Fruit fly (Drosophila melanogaster) S2 (cell line): ENCODE measurements around the gene NPF.

Experiments used
- CG8478 ChIP-seq: fragments of >200 bp; optimal IDR thresholded peaks from 2 replicates; lab custom pipeline; 2018
- CTCF ChIP-seq, 2 experiments: fragments of >200 bp; optimal IDR thresholded peaks; 2 replicates each; lab custom pipeline; 2018

NPF gene

dm6 chr3R:16608920-16609319 is at the start of gene NPF:
NPF (plus strand) TSS chr3R:16609220.
- no peak for TF ChIP-seq CTCF (optimal IDR thresholded peaks at IDR 0.05; lab: Kevin White, UChicago)
- no peak for TF ChIP-seq CG8478 (lab: Kevin White, UChicago)

dm6 chr3R:16564775-16565174 is 44.2 kb upstream of the NPF start:
- TF ChIP-seq CG8478 (lab: Kevin White, UChicago), result no peak
- TF ChIP-seq CTCF (optimal IDR thresholded peaks at IDR 0.05; lab: Kevin White, UChicago), result no peak

- TF ChIP-seq CG8478 (lab: Kevin White, UChicago), result no peak
- no peak for TF ChIP-seq CTCF (optimal IDR thresholded peaks at IDR 0.05; lab: Kevin White, UChicago)
Observed at dm6 chr3R:16569338-16569737, 39.7 kb upstream of the NPF start.

dm6 chr3R:16570484-16570883 is 38.5 kb upstream of the NPF start:
- TF ChIP-seq CTCF (optimal IDR thresholded peaks at IDR 0.05; lab: Kevin White, UChicago) (no peak), CG8478 (lab: Kevin White, UChicago) (no peak)

dm6 chr3R:16571215-16571614 is 37.8 kb upstream of the NPF start, which contains the start of gene CG14891:
CG14891 (plus strand) TSS chr3R:16571515.
- TF ChIP-seq CTCF (optimal IDR thresholded peaks at IDR 0.05; lab: Kevin White, UChicago), result no peak
- no peak for TF ChIP-seq CG8478 (lab: Kevin White, UChicago)

dm6 chr3R:16573483-16574145 is 35.4 kb upstream of the NPF start, which contains the start of gene CG14903:
CG14903 (minus strand) TSS chr3R:16573752.
- no peak for TF ChIP-seq CG8478 (lab: Kevin White, UChicago)
- peak; percentile 92 to 93 for TF ChIP-seq CTCF (optimal IDR thresholded peaks at IDR 0.05; lab: Kevin White, UChicago)

- TF ChIP-seq CG8478 (lab: Kevin White, UChicago) (no peak), CTCF (optimal IDR thresholded peaks at IDR 0.05; lab: Kevin White, UChicago) (no peak)
Observed at dm6 chr3R:16583605-16584004, 25.4 kb upstream of the NPF start, which contains the start of gene Scp2. Scp2 (minus strand) TSS chr3R:16583663.

dm6 chr3R:16591407-16591806 is 17.6 kb upstream of the NPF start:
- TF ChIP-seq CG8478 (lab: Kevin White, UChicago), result no peak
- no peak for TF ChIP-seq CTCF (optimal IDR thresholded peaks at IDR 0.05; lab: Kevin White, UChicago)

dm6 chr3R:16594056-16594858 is 14.8 kb upstream of the NPF start, which contains the start of gene CG14892:
CG14892 (plus strand) TSS chr3R:16594414.
- no peak for TF ChIP-seq CG8478 (lab: Kevin White, UChicago)
- TF ChIP-seq CTCF (optimal IDR thresholded peaks at IDR 0.05; lab: Kevin White, UChicago), result no peak

- TF ChIP-seq CG8478 (lab: Kevin White, UChicago) (no peak), CTCF (optimal IDR thresholded peaks at IDR 0.05; lab: Kevin White, UChicago) (no peak)
Observed at dm6 chr3R:16594961-16595360, 14.1 kb upstream of the NPF start.

- TF ChIP-seq CG8478 (lab: Kevin White, UChicago), result no peak
- TF ChIP-seq CTCF (optimal IDR thresholded peaks at IDR 0.05; lab: Kevin White, UChicago), result no peak
Observed at dm6 chr3R:16599647-16600046, 9.4 kb upstream of the NPF start.

dm6 chr3R:16600735-16601134 is 8.3 kb upstream of the NPF start:
- TF ChIP-seq CTCF (optimal IDR thresholded peaks at IDR 0.05; lab: Kevin White, UChicago) (no peak), CG8478 (lab: Kevin White, UChicago) (no peak)

- no peak for TF ChIP-seq CG8478 (lab: Kevin White, UChicago)
- TF ChIP-seq CTCF (optimal IDR thresholded peaks at IDR 0.05; lab: Kevin White, UChicago), result no peak
Observed at dm6 chr3R:16604715-16605114, 4.3 kb upstream of the NPF start, which contains the start of gene CG10345. CG10345 (minus strand) TSS chr3R:16604861.

dm6 chr3R:16605929-16606328 is 3.1 kb upstream of the NPF start:
- TF ChIP-seq CG8478 (lab: Kevin White, UChicago) (no peak), CTCF (optimal IDR thresholded peaks at IDR 0.05; lab: Kevin White, UChicago) (no peak)

dm6 chr3R:16611240-16611639 is 2.2 kb downstream of the NPF start:
- no peak for TF ChIP-seq CG8478 (lab: Kevin White, UChicago)
- no peak for TF ChIP-seq CTCF (optimal IDR thresholded peaks at IDR 0.05; lab: Kevin White, UChicago)
